Worm (Caenorhabditis elegans) whole organism, L4 larva: ENCODE data around the gene exc-7.

Experiments
- D1046.2 ChIP-seq: fragments of 200-800 bp; sonication (Bioruptor generic); IDR thresholded peaks from 2 replicates; pipeline ENCODE4 v1.3.6; 2022; ENCODE audit warnings: missing genetic modification characterization, missing compliant biosample characterization
- F37D6.2 ChIP-seq: sonication (generic microtip); optimal IDR thresholded peaks from 2 replicates; lab custom pipeline; 2016; ENCODE audit warnings: mild to moderate bottlenecking, missing genetic modification characterization, missing compliant biosample characterization
- F44E2.7 ChIP-seq: fragments of 200-800 bp; sonication (Bioruptor generic); IDR thresholded peaks from 2 replicates; pipeline ENCODE4 v2.1.2; 2022; ENCODE audit warnings: missing genetic modification characterization, missing compliant biosample characterization
- F49E8.2 ChIP-seq: sonication (generic microtip); optimal IDR thresholded peaks from 2 replicates; lab custom pipeline; 2016; ENCODE audit warnings: missing compliant biosample characterization, mild to moderate bottlenecking, missing genetic modification characterization, borderline replicate concordance
- T20F7.1 ChIP-seq: fragments of 200-800 bp; sonication (Bioruptor generic); optimal IDR thresholded peaks from 2 replicates; lab custom pipeline; 2018; ENCODE audit warnings: mild to moderate bottlenecking, missing genetic modification characterization, missing compliant biosample characterization
- Y75B8A.6 ChIP-seq: fragments of 200-800 bp; sonication (Bioruptor generic); IDR thresholded peaks from 2 replicates; pipeline ENCODE4 v1.3.6; 2022; ENCODE audit warnings: missing genetic modification reagents, missing genetic modification characterization, missing compliant biosample characterization
- ZK337.2 ChIP-seq: fragments of 200-800 bp; sonication (Bioruptor generic); IDR thresholded peaks from 2 replicates; pipeline ENCODE4 v1.3.6; 2022; ENCODE audit warnings: missing genetic modification reagents, missing genetic modification characterization, missing compliant biosample characterization
- ZK546.5 ChIP-seq, 2 experiments: sonication (generic microtip); optimal IDR thresholded peaks; 2 replicates each; lab custom pipeline; 2017; ENCODE audit warnings: missing biosample characterization in 2 of 2, missing genetic modification characterization in 2 of 2
- aha-1 ChIP-seq: fragments of 150-350 bp; peaks from one replicate; lab custom pipeline; 2014; ENCODE audit warnings: missing biosample characterization, missing genetic modification characterization
- aly-2 ChIP-seq: sonication (generic microtip); optimal IDR thresholded peaks from 2 replicates; lab custom pipeline; 2018; ENCODE audit warnings: missing biosample characterization, missing genetic modification characterization
- ama-1 ChIP-seq: fragments of 150-350 bp; optimal IDR thresholded peaks from 2 replicates; lab custom pipeline; 2014; ENCODE audit warnings: inconsistent platforms, mixed read lengths
- arid-1 ChIP-seq: fragments of 200-800 bp; sonication (Bioruptor generic); conservative IDR thresholded peaks from 2 replicates; pipeline ENCODE4 v1.3.6; 2022; ENCODE audit warnings: missing genetic modification reagents, missing genetic modification characterization, missing compliant biosample characterization
- ceh-28 ChIP-seq: fragments of 150-350 bp; optimal IDR thresholded peaks from 2 replicates; lab custom pipeline; 2014; ENCODE audit warnings: missing biosample characterization, missing genetic modification reagents, missing genetic modification characterization
- ctbp-1 ChIP-seq: fragments of 200-800 bp; sonication (Bioruptor generic); IDR thresholded peaks from 2 replicates; pipeline ENCODE4 v1.3.6; 2022; ENCODE audit warnings: missing genetic modification reagents, missing genetic modification characterization, missing compliant biosample characterization
- daf-19 ChIP-seq: fragments of 200-800 bp; sonication (Bioruptor generic); conservative IDR thresholded peaks from 2 replicates; pipeline ENCODE4 v1.3.6; 2022; ENCODE audit warnings: missing genetic modification characterization, missing compliant biosample characterization
- dmd-6 ChIP-seq: fragments of 200-800 bp; sonication (Bioruptor generic); IDR thresholded peaks from 2 replicates; pipeline ENCODE4 v1.3.6; 2022; ENCODE audit warnings: missing genetic modification reagents, missing genetic modification characterization, missing compliant biosample characterization
- dmd-9 ChIP-seq: fragments of 200-800 bp; sonication (Bioruptor generic); IDR thresholded peaks from 2 replicates; pipeline ENCODE4 v1.3.6; 2022; ENCODE audit warnings: missing genetic modification reagents, missing genetic modification characterization, missing compliant biosample characterization
- duxl-1 ChIP-seq: sonication (generic microtip); optimal IDR thresholded peaks from 2 replicates; lab custom pipeline; 2016; ENCODE audit warnings: mild to moderate bottlenecking, missing genetic modification characterization, moderate library complexity, missing compliant biosample characterization; ENCODE audit not compliant: poor library complexity
- dve-1 ChIP-seq: sonication (generic microtip); optimal IDR thresholded peaks from 2 replicates; lab custom pipeline; 2017; ENCODE audit warnings: antibody characterized with exemption, mild to moderate bottlenecking, missing genetic modification characterization, missing compliant biosample characterization; ENCODE audit not compliant: insufficient read depth
- egl-27 ChIP-seq: sonication (generic microtip); optimal IDR thresholded peaks from 3 replicates; lab custom pipeline; 2017; ENCODE audit warnings: missing biosample characterization, missing genetic modification reagents, missing genetic modification characterization
- fkh-10 ChIP-seq: fragments of 150-350 bp; optimal IDR thresholded peaks from 2 replicates; lab custom pipeline; 2014; ENCODE audit warnings: missing biosample characterization, missing genetic modification reagents, missing genetic modification characterization
- gei-8 ChIP-seq: fragments of 200-800 bp; sonication (Bioruptor generic); optimal IDR thresholded peaks from 2 replicates; lab custom pipeline; 2018; ENCODE audit warnings: mild to moderate bottlenecking, missing genetic modification characterization, missing compliant biosample characterization
- hlh-30 ChIP-seq: sonication (generic microtip); optimal IDR thresholded peaks from 2 replicates; lab custom pipeline; 2017; ENCODE audit warnings: antibody characterized with exemption, mild to moderate bottlenecking, missing genetic modification characterization, missing compliant biosample characterization; ENCODE audit not compliant: insufficient read depth
- lim-7 ChIP-seq: fragments of 200-800 bp; sonication (Bioruptor generic); IDR thresholded peaks from 2 replicates; pipeline ENCODE4 v1.3.6; 2022; ENCODE audit warnings: missing genetic modification characterization, missing compliant biosample characterization
- lin-1 ChIP-seq: fragments of 200-800 bp; sonication (Bioruptor generic); IDR thresholded peaks from 2 replicates; pipeline ENCODE4 v1.3.6; 2022; ENCODE audit warnings: missing genetic modification reagents, missing genetic modification characterization, missing compliant biosample characterization
- lin-38 ChIP-seq: fragments of 200-800 bp; sonication (Bioruptor generic); IDR thresholded peaks from 2 replicates; pipeline ENCODE4 v1.3.6; 2022; ENCODE audit warnings: missing genetic modification reagents, missing genetic modification characterization, missing compliant biosample characterization
- lin-39 ChIP-seq: fragments of 150-350 bp; optimal IDR thresholded peaks from 2 replicates; lab custom pipeline; 2014; ENCODE audit warnings: missing biosample characterization, missing genetic modification reagents, missing genetic modification characterization
- lir-3 ChIP-seq: sonication (generic microtip); optimal IDR thresholded peaks from 2 replicates; lab custom pipeline; 2016; ENCODE audit warnings: mild to moderate bottlenecking, missing genetic modification characterization, missing compliant biosample characterization
- lsy-2 ChIP-seq, 2 experiments: fragments of 150-350 bp in 1 of 2; sonication (generic microtip) in 1 of 2; optimal IDR thresholded peaks; 2 replicates each; lab custom pipeline; 2014 to 2017; ENCODE audit warnings: missing biosample characterization in 2 of 2, missing genetic modification characterization in 2 of 2
- madf-5 ChIP-seq, 2 experiments: fragments of 200-800 bp; sonication (Bioruptor generic); IDR thresholded peaks; 2 replicates each; pipeline ENCODE4 v1.3.6; 2022; ENCODE audit warnings: missing compliant biosample characterization in 2 of 2, missing genetic modification characterization in 2 of 2
- mdl-1 ChIP-seq, 2 experiments: fragments of 150-350 bp in 1 of 2; sonication (generic microtip) in 1 of 2; optimal IDR thresholded peaks; 2 replicates each; lab custom pipeline; 2014 to 2017; ENCODE audit warnings: missing biosample characterization in 2 of 2, missing genetic modification characterization in 2 of 2
- mes-2 ChIP-seq: sonication (generic microtip); optimal IDR thresholded peaks from 2 replicates; lab custom pipeline; 2016; ENCODE audit warnings: missing genotype, mild to moderate bottlenecking, missing genetic modification characterization, missing compliant biosample characterization; ENCODE audit not compliant: poor library complexity, severe bottlenecking
- mxl-2 ChIP-seq: fragments of 200-800 bp; sonication (Bioruptor generic); conservative IDR thresholded peaks from 2 replicates; pipeline ENCODE4 v1.3.6; 2022; ENCODE audit warnings: missing genetic modification reagents, missing genetic modification characterization, missing compliant biosample characterization
- mxl-3 ChIP-seq: fragments of 200-800 bp; sonication (Bioruptor generic); optimal IDR thresholded peaks from 2 replicates; lab custom pipeline; 2018; ENCODE audit warnings: mild to moderate bottlenecking, missing genetic modification characterization, missing compliant biosample characterization
- nhr-10 ChIP-seq: fragments of 150-350 bp; optimal IDR thresholded peaks from 2 replicates; lab custom pipeline; 2014; ENCODE audit warnings: missing biosample characterization, missing genetic modification characterization
- nhr-25 ChIP-seq: sonication (generic microtip); optimal IDR thresholded peaks from 2 replicates; lab custom pipeline; 2017; ENCODE audit warnings: missing genetic modification characterization, mild to moderate bottlenecking, missing compliant biosample characterization, antibody characterized with exemption, moderate library complexity, borderline replicate concordance; ENCODE audit not compliant: insufficient read depth
- nhr-28 ChIP-seq: fragments of 150-350 bp; optimal IDR thresholded peaks from 2 replicates; lab custom pipeline; 2014; ENCODE audit warnings: missing biosample characterization, missing genetic modification characterization
- nhr-41 ChIP-seq: fragments of 200-800 bp; sonication (Bioruptor generic); IDR thresholded peaks from 2 replicates; pipeline ENCODE4 v1.3.6; 2022; ENCODE audit warnings: missing genetic modification reagents, missing genetic modification characterization, missing compliant biosample characterization
- nhr-42 ChIP-seq: fragments of 200-800 bp; sonication (Bioruptor generic); IDR thresholded peaks from 2 replicates; pipeline ENCODE4 v1.3.6; 2022; ENCODE audit warnings: missing genetic modification characterization, missing compliant biosample characterization
- pha-4 ChIP-seq, 2 experiments: fragments of 150-350 bp in 1 of 2; fragments of 200-800 bp in 1 of 2; sonication (Bioruptor generic) in 1 of 2; IDR thresholded peaks in 1 of 2; optimal IDR thresholded peaks in 1 of 2; 2 replicates each; pipeline versions ENCODE4 v1.3.6 to Lab custom; 2014 to 2022; ENCODE audit warnings: missing genetic modification characterization in 2 of 2, missing genetic modification reagents in 2 of 2, missing biosample characterization in 1 of 2, missing compliant biosample characterization in 1 of 2
- php-3 ChIP-seq: fragments of 200-800 bp; sonication (Bioruptor generic); IDR thresholded peaks from 2 replicates; pipeline ENCODE4 v1.3.6; 2022; ENCODE audit warnings: missing genetic modification reagents, missing genetic modification characterization, missing compliant biosample characterization
- rbr-2 ChIP-seq: sonication (generic microtip); optimal IDR thresholded peaks from 2 replicates; lab custom pipeline; 2016; ENCODE audit warnings: missing genotype, missing genetic modification characterization, missing compliant biosample characterization
- saeg-2 ChIP-seq: fragments of 200-800 bp; sonication (Bioruptor generic); IDR thresholded peaks from 2 replicates; pipeline ENCODE4 v1.3.6; 2022; ENCODE audit warnings: missing genetic modification reagents, missing genetic modification characterization, missing compliant biosample characterization
- set-16 ChIP-seq: fragments of 200-800 bp; sonication (Bioruptor generic); IDR thresholded peaks from 2 replicates; pipeline ENCODE4 v1.3.6; 2022; ENCODE audit warnings: missing genetic modification reagents, missing genetic modification characterization, missing compliant biosample characterization
- skn-1 ChIP-seq: fragments of 150-350 bp; optimal IDR thresholded peaks from 2 replicates; lab custom pipeline; 2014; ENCODE audit warnings: missing biosample characterization, missing genetic modification characterization
- spr-1 ChIP-seq: sonication (generic microtip); optimal IDR thresholded peaks from 2 replicates; lab custom pipeline; 2016; ENCODE audit warnings: mild to moderate bottlenecking, missing genetic modification characterization, missing compliant biosample characterization
- spr-3 ChIP-seq: fragments of 200-800 bp; sonication (Bioruptor generic); optimal IDR thresholded peaks from 2 replicates; lab custom pipeline; 2018; ENCODE audit warnings: mild to moderate bottlenecking, missing genetic modification characterization, missing compliant biosample characterization
- unc-39 ChIP-seq: sonication (generic microtip); optimal IDR thresholded peaks from 2 replicates; lab custom pipeline; 2017; ENCODE audit warnings: missing biosample characterization, missing genetic modification characterization
- unc-62 ChIP-seq, 3 experiments: fragments of 150-350 bp in 1 of 3; sonication (generic microtip); optimal IDR thresholded peaks in 2 of 3; peaks in 1 of 3; 1 replicate in 1 of 3; 2 replicates in 2 of 3; lab custom pipeline; 2014 to 2017; ENCODE audit warnings: missing biosample characterization in 3 of 3, missing genetic modification characterization in 3 of 3, missing genetic modification reagents in 3 of 3, missing genotype in 1 of 3

exc-7 gene

ce11 chrII:9603419-9603818 is 27.6 kb downstream of the exc-7 start (continued):
- TF ChIP-seq dmd-9 (GFP tag; lab: Robert Waterston, UW), result no peak
- TF ChIP-seq egl-27 (tag; lab: Kevin White, UChicago), result no peak
- peak; percentile 53 for TF ChIP-seq duxl-1 (tag; lab: Kevin White, UChicago)
- TF ChIP-seq skn-1 (tag; lab: Kevin White, UChicago), result no peak
- no peak for TF ChIP-seq lir-3 (tag; lab: Kevin White, UChicago)
- TF ChIP-seq D1046.2 (GFP tag; lab: Robert Waterston, UW), result no peak
- TF ChIP-seq unc-39, result no peak
- TF ChIP-seq rbr-2 (tag; lab: Kevin White, UChicago), result peak; percentile 79
- TF ChIP-seq mdl-1 (tag; optimal IDR thresholded peaks at IDR 0.05; lab: Kevin White, UChicago), result peak; percentile 99 to 100
- TF ChIP-seq lin-39, result peak; percentile 42
- TF ChIP-seq nhr-10 (tag; lab: Kevin White, UChicago), result peak; percentile 94
- peak; percentile 85 for TF ChIP-seq T20F7.1 (GFP tag; lab: Kevin White, UChicago)
- peak; percentile 74 to 93 for TF ChIP-seq lsy-2 (tag; optimal IDR thresholded peaks at IDR 0.05; lab: Kevin White, UChicago)
- peak; percentile 74; the same call in 1 of the 2 replicates for TF ChIP-seq saeg-2
- peak; percentile 82 for TF ChIP-seq pha-4 (GFP tag; IDR thresholded peaks at IDR 0.05; lab: Robert Waterston, UW)
- TF ChIP-seq pha-4 (tag; optimal IDR thresholded peaks at IDR 0.05; lab: Kevin White, UChicago), result peak; percentile 87
- no peak for TF ChIP-seq ZK546.5 (tag; optimal IDR thresholded peaks at IDR 0.05; lab: Kevin White, UChicago)
- peak; percentile 69; the same call in 1 of the 2 replicates for TF ChIP-seq arid-1
- TF ChIP-seq ZK337.2, result no peak
- peak; percentile 76; the same call in 1 of the 2 replicates for TF ChIP-seq nhr-42 (GFP tag; lab: Robert Waterston, UW)
- peak; percentile 99 for TF ChIP-seq nhr-28
- TF ChIP-seq aha-1 (tag; lab: Kevin White, UChicago), result peak; percentile 98
- no peak for TF ChIP-seq spr-3 (GFP tag; lab: Kevin White, UChicago)
- TF ChIP-seq Y75B8A.6 (GFP tag; lab: Robert Waterston, UW), result 0 out of 2 replicates have a peak, but pooled peaks have one; percentile 16
- peak; percentile 99 for TF ChIP-seq mxl-3
- TF ChIP-seq ceh-28 (tag; lab: Kevin White, UChicago), result no peak
- TF ChIP-seq spr-1 (tag; lab: Kevin White, UChicago), result peak; percentile 60
- TF ChIP-seq gei-8 (GFP tag; lab: Kevin White, UChicago), result peak; percentile 91
- peak; percentile 100 for TF ChIP-seq dmd-6 (GFP tag; lab: Robert Waterston, UW)
- no peak for TF ChIP-seq nhr-41 (GFP tag; lab: Robert Waterston, UW)
- TF ChIP-seq mxl-2 (GFP tag; lab: Robert Waterston, UW), result peak; percentile 68
- TF ChIP-seq lin-38 (GFP tag; lab: Robert Waterston, UW), result no peak; the same call in 1 of the 2 replicates
- no peak for TF ChIP-seq F44E2.7 (GFP tag; lab: Robert Waterston, UW)
- TF ChIP-seq madf-5 (GFP tag; IDR thresholded peaks at IDR 0.05; lab: Robert Waterston, UW), result no peak
- no peak for TF ChIP-seq daf-19 (GFP tag; lab: Robert Waterston, UW)

ce11 chrII:9604063-9604462 is 28.3 kb downstream of the exc-7 start:
- TF ChIP-seq aly-2 (tag; lab: Kevin White, UChicago) (no peak), nhr-25 (tag; lab: Kevin White, UChicago) (no peak), dve-1 (tag; lab: Kevin White, UChicago) (peak; percentile 73), lin-1 (GFP tag; lab: Robert Waterston, UW) (peak; percentile 31; the same call in 1 of the 2 replicates), nhr-41 (GFP tag; lab: Robert Waterston, UW) (no peak), mes-2 (tag; lab: Kevin White, UChicago) (peak; percentile 30), F49E8.2 (tag; lab: Kevin White, UChicago) (no peak), Y75B8A.6 (GFP tag; lab: Robert Waterston, UW) (no peak), F37D6.2 (tag; lab: Kevin White, UChicago) (no peak), egl-27 (tag; lab: Kevin White, UChicago) (no peak), spr-3 (GFP tag; lab: Kevin White, UChicago) (no peak), lim-7 (no peak), fkh-10 (GFP tag; lab: Kevin White, UChicago) (no peak), ama-1 (lab: Kevin White, UChicago) (no peak), ctbp-1 (GFP tag; lab: Robert Waterston, UW) (no peak), unc-62 (GFP tag; optimal IDR thresholded peaks at IDR 0.05 in 1 of 2; lab: Kevin White, UChicago) (peak in 1 of 2 experiments; percentile 69), unc-62 (tag; optimal IDR thresholded peaks at IDR 0.05; lab: Kevin White, UChicago) (no peak), php-3 (no peak), hlh-30 (tag; lab: Kevin White, UChicago) (peak; percentile 24), set-16 (GFP tag; lab: Robert Waterston, UW) (no peak)
